Worm (Caenorhabditis elegans): Measurements from ENCODE around the gene moc-2.

moc-2 gene

ce11 chrV:6520385-6521080 lies 16.6 kb upstream of the moc-2 start, which contains the start of the genes F46E10.2 and F46E10.18 (continued):
- no peak for TF ChIP-seq zfp-3 (GFP tag; conservative IDR thresholded peaks at IDR 0.05)
- peak in 1 of 2 experiments; percentile 89 for TF ChIP-seq unc-62 (GFP tag; optimal IDR thresholded peaks at IDR 0.05 in 1 of 2)
- no peak for TF ChIP-seq unc-62 (tag; optimal IDR thresholded peaks at IDR 0.05)
- TF ChIP-seq nhr-10 (tag; optimal IDR thresholded peaks at IDR 0.05): no peak
- TF ChIP-seq vab-7 (GFP tag; IDR thresholded peaks at IDR 0.05): no peak
- no peak for TF ChIP-seq Y5F2A.4 (GFP tag; optimal IDR thresholded peaks at IDR 0.05)
- no peak for TF ChIP-seq nhr-6 (tag; optimal IDR thresholded peaks at IDR 0.05)
- TF ChIP-seq lin-38 (GFP tag; IDR thresholded peaks at IDR 0.05): no peak
- no peak for TF ChIP-seq Y105C5A.15 (GFP tag; IDR thresholded peaks at IDR 0.05)
- peak; percentile 70 for TF ChIP-seq egl-43 (GFP tag; IDR thresholded peaks at IDR 0.05)
- TF ChIP-seq pha-4 (GFP tag; IDR thresholded peaks at IDR 0.05): no peak
- TF ChIP-seq pha-4 (tag; optimal IDR thresholded peaks at IDR 0.05): no peak
- no peak for TF ChIP-seq T26A8.4 (GFP tag; IDR thresholded peaks at IDR 0.05)

ce11 chrV:6518225-6518396 lies 14.1 kb upstream of the moc-2 start, which contains the start of gene F46E10.3:
TSS of gene F46E10.3 (plus strand) at chrV:6518297.
- no peak for TF ChIP-seq daf-16 (GFP tag; optimal IDR thresholded peaks at IDR 0.05)
- TF ChIP-seq daf-16 (tag; optimal IDR thresholded peaks at IDR 0.05): no peak
- TF ChIP-seq nhr-11 (tag; optimal IDR thresholded peaks at IDR 0.05): no peak
- no peak for TF ChIP-seq lin-1 (GFP tag; IDR thresholded peaks at IDR 0.05)
- TF ChIP-seq dve-1 (tag; optimal IDR thresholded peaks at IDR 0.05; ENCODE audit: insufficient read depth): no peak
- no peak for TF ChIP-seq mxl-2 (GFP tag; conservative IDR thresholded peaks at IDR 0.05)
- no peak for TF ChIP-seq daf-19 (GFP tag; conservative IDR thresholded peaks at IDR 0.05)
- TF ChIP-seq mes-2 (tag; optimal IDR thresholded peaks at IDR 0.05; ENCODE audit: poor library complexity, severe bottlenecking): no peak
- no peak for TF ChIP-seq php-3 (GFP tag; IDR thresholded peaks at IDR 0.05)
- no peak for TF ChIP-seq unc-62 (GFP tag; optimal IDR thresholded peaks at IDR 0.05 in 1 of 2)
- TF ChIP-seq unc-62 (tag; optimal IDR thresholded peaks at IDR 0.05): no peak
- no peak for TF ChIP-seq jun-1 (tag; optimal IDR thresholded peaks at IDR 0.05)
- no peak for TF ChIP-seq set-16 (GFP tag; IDR thresholded peaks at IDR 0.05)

- TF ChIP-seq lin-13 (GFP tag; optimal IDR thresholded peaks at IDR 0.05) (peak; percentile 8), ceh-28 (tag; optimal IDR thresholded peaks at IDR 0.05) (no peak), attf-4 (tag; optimal IDR thresholded peaks at IDR 0.05) (no peak), mep-1 (tag; optimal IDR thresholded peaks at IDR 0.05) (peak; percentile 81), nhr-28 (tag; optimal IDR thresholded peaks at IDR 0.05) (peak; percentile 38), lin-39 (tag; optimal IDR thresholded peaks at IDR 0.05) (no peak), lin-38 (GFP tag; IDR thresholded peaks at IDR 0.05) (no peak), dve-1 (tag; optimal IDR thresholded peaks at IDR 0.05; ENCODE audit: insufficient read depth) (peak; percentile 81), mdl-1 (tag; optimal IDR thresholded peaks at IDR 0.05) (peak in 1 of 2 experiments; percentile 63), ceh-44 (GFP tag; IDR thresholded peaks at IDR 0.05) (no peak), madf-9 (GFP tag; conservative IDR thresholded peaks at IDR 0.05) (no peak), hmg-1.1 (GFP tag; IDR thresholded peaks at IDR 0.05) (no peak), pqm-1 (tag; optimal IDR thresholded peaks at IDR 0.05) (no peak), dpl-1 (GFP tag; optimal IDR thresholded peaks at IDR 0.05) (no peak), gei-8 (GFP tag; optimal IDR thresholded peaks at IDR 0.05) (no peak), zag-1 (tag; optimal IDR thresholded peaks at IDR 0.05) (no peak), ceh-62 (tag; optimal IDR thresholded peaks at IDR 0.05) (no peak), ZK546.5 (tag; optimal IDR thresholded peaks at IDR 0.05) (no peak), ztf-11 (tag; optimal IDR thresholded peaks at IDR 0.05) (no peak), F26F4.8 (GFP tag; conservative IDR thresholded peaks at IDR 0.05) (no peak), nhr-102 (tag; optimal IDR thresholded peaks at IDR 0.05) (no peak), ceh-82 (tag; optimal IDR thresholded peaks at IDR 0.05) (no peak), egl-27 (tag; optimal IDR thresholded peaks at IDR 0.05) (no peak), nhr-48 (tag; optimal IDR thresholded peaks at IDR 0.05) (peak; percentile 35), egl-43 (GFP tag; IDR thresholded peaks at IDR 0.05) (no peak), ces-1 (GFP tag; optimal IDR thresholded peaks at IDR 0.05) (no peak), set-16 (GFP tag; IDR thresholded peaks at IDR 0.05) (no peak), nhr-76 (tag; optimal IDR thresholded peaks at IDR 0.05) (no peak)
Measured at ce11 chrV:6517305-6518224, 13.6 kb upstream of the moc-2 start.

Data from whole organism, L4 larva.